Worm (Caenorhabditis elegans) whole organism, L4 larva: ENCODE results near the gene cnc-2.

Source experiments
- F44E2.7 ChIP-seq: fragments of 200-800 bp; sonication (Bioruptor generic); IDR thresholded peaks from 2 replicates; pipeline ENCODE4 v2.1.2; 2022; ENCODE audit warnings: missing genetic modification characterization, missing compliant biosample characterization
- R02D3.7 ChIP-seq: fragments of 150-350 bp; sonication (generic microtip); optimal IDR thresholded peaks from 3 replicates; lab custom pipeline; 2014; ENCODE audit warnings: missing biosample characterization, missing genetic modification characterization
- T20F7.1 ChIP-seq: fragments of 200-800 bp; sonication (Bioruptor generic); optimal IDR thresholded peaks from 2 replicates; lab custom pipeline; 2018; ENCODE audit warnings: mild to moderate bottlenecking, missing genetic modification characterization, missing compliant biosample characterization
- Y105C5A.15 ChIP-seq: fragments of 200-800 bp; sonication (Bioruptor generic); IDR thresholded peaks from 2 replicates; pipeline ENCODE4 v1.3.6; 2022; ENCODE audit warnings: missing genetic modification characterization, missing compliant biosample characterization
- Y48G9A.11 ChIP-seq: fragments of 200-800 bp; sonication (Bioruptor generic); IDR thresholded peaks from 2 replicates; pipeline ENCODE4 v1.3.6; 2022; ENCODE audit warnings: missing genetic modification reagents, missing genetic modification characterization, missing compliant biosample characterization
- Y5F2A.4 ChIP-seq: fragments of 200-800 bp; sonication (Bioruptor generic); optimal IDR thresholded peaks from 2 replicates; lab custom pipeline; 2018; ENCODE audit warnings: mild to moderate bottlenecking, missing genetic modification characterization, missing compliant biosample characterization
- ZK337.2 ChIP-seq: fragments of 200-800 bp; sonication (Bioruptor generic); IDR thresholded peaks from 2 replicates; pipeline ENCODE4 v1.3.6; 2022; ENCODE audit warnings: missing genetic modification reagents, missing genetic modification characterization, missing compliant biosample characterization
- ZK546.5 ChIP-seq, 2 experiments: sonication (generic microtip); optimal IDR thresholded peaks; 2 replicates each; lab custom pipeline; 2017; ENCODE audit warnings: missing biosample characterization in 2 of 2, missing genetic modification characterization in 2 of 2
- aha-1 ChIP-seq: fragments of 150-350 bp; peaks from one replicate; lab custom pipeline; 2014; ENCODE audit warnings: missing biosample characterization, missing genetic modification characterization
- attf-4 ChIP-seq: sonication (generic microtip); optimal IDR thresholded peaks from 3 replicates; lab custom pipeline; 2017; ENCODE audit warnings: missing biosample characterization, missing genetic modification characterization
- ceh-20 ChIP-seq: fragments of 200-800 bp; sonication (Bioruptor generic); IDR thresholded peaks from 2 replicates; pipeline ENCODE4 v1.3.6; 2022; ENCODE audit warnings: missing genetic modification reagents, missing genetic modification characterization, missing compliant biosample characterization
- ceh-28 ChIP-seq: fragments of 150-350 bp; optimal IDR thresholded peaks from 2 replicates; lab custom pipeline; 2014; ENCODE audit warnings: missing biosample characterization, missing genetic modification reagents, missing genetic modification characterization
- ceh-32 ChIP-seq: sonication (generic microtip); optimal IDR thresholded peaks from 2 replicates; lab custom pipeline; 2016; ENCODE audit warnings: mild to moderate bottlenecking, missing genetic modification characterization, missing compliant biosample characterization; ENCODE audit not compliant: poor library complexity
- ces-1 ChIP-seq: fragments of 150-350 bp; sonication (generic microtip); optimal IDR thresholded peaks from 4 replicates; lab custom pipeline; 2014; ENCODE audit warnings: missing biosample characterization, missing genetic modification reagents, missing genetic modification characterization
- daf-8 ChIP-seq: fragments of 200-800 bp; sonication (Bioruptor generic); IDR thresholded peaks from 2 replicates; pipeline ENCODE4 v1.3.6; 2022; ENCODE audit warnings: missing genetic modification characterization, missing compliant biosample characterization
- dmd-6 ChIP-seq: fragments of 200-800 bp; sonication (Bioruptor generic); IDR thresholded peaks from 2 replicates; pipeline ENCODE4 v1.3.6; 2022; ENCODE audit warnings: missing genetic modification reagents, missing genetic modification characterization, missing compliant biosample characterization
- dpl-1 ChIP-seq: fragments of 150-350 bp; optimal IDR thresholded peaks from 2 replicates; lab custom pipeline; 2014; ENCODE audit warnings: missing biosample characterization, missing genetic modification reagents, missing genetic modification characterization
- egl-27 ChIP-seq: sonication (generic microtip); optimal IDR thresholded peaks from 3 replicates; lab custom pipeline; 2017; ENCODE audit warnings: missing biosample characterization, missing genetic modification reagents, missing genetic modification characterization
- fkh-10 ChIP-seq: fragments of 150-350 bp; optimal IDR thresholded peaks from 2 replicates; lab custom pipeline; 2014; ENCODE audit warnings: missing biosample characterization, missing genetic modification reagents, missing genetic modification characterization
- hif-1 ChIP-seq, 2 experiments: sonication (generic microtip); optimal IDR thresholded peaks; 2 replicates each; lab custom pipeline; 2016 to 2017; ENCODE audit warnings: missing compliant biosample characterization in 2 of 2, missing genetic modification characterization in 2 of 2, missing genetic modification reagents in 2 of 2, missing genotype in 2 of 2, mild to moderate bottlenecking in 1 of 2
- hlh-30 ChIP-seq: sonication (generic microtip); optimal IDR thresholded peaks from 2 replicates; lab custom pipeline; 2017; ENCODE audit warnings: antibody characterized with exemption, mild to moderate bottlenecking, missing genetic modification characterization, missing compliant biosample characterization; ENCODE audit not compliant: insufficient read depth
- lin-15B ChIP-seq: fragments of 150-350 bp; sonication (generic microtip); optimal IDR thresholded peaks from 3 replicates; lab custom pipeline; 2014; ENCODE audit warnings: missing biosample characterization, missing genetic modification characterization
- nhr-111 ChIP-seq: fragments of 200-800 bp; sonication (Bioruptor generic); optimal IDR thresholded peaks from 2 replicates; lab custom pipeline; 2018; ENCODE audit warnings: mild to moderate bottlenecking, missing genetic modification characterization, missing compliant biosample characterization
- nhr-25 ChIP-seq: sonication (generic microtip); optimal IDR thresholded peaks from 2 replicates; lab custom pipeline; 2017; ENCODE audit warnings: missing genetic modification characterization, mild to moderate bottlenecking, missing compliant biosample characterization, antibody characterized with exemption, moderate library complexity, borderline replicate concordance; ENCODE audit not compliant: insufficient read depth
- nhr-28 ChIP-seq: fragments of 150-350 bp; optimal IDR thresholded peaks from 2 replicates; lab custom pipeline; 2014; ENCODE audit warnings: missing biosample characterization, missing genetic modification characterization
- nhr-6 ChIP-seq: fragments of 150-350 bp; optimal IDR thresholded peaks from 2 replicates; lab custom pipeline; 2014; ENCODE audit warnings: missing biosample characterization, missing genetic modification characterization
- php-3 ChIP-seq: fragments of 200-800 bp; sonication (Bioruptor generic); IDR thresholded peaks from 2 replicates; pipeline ENCODE4 v1.3.6; 2022; ENCODE audit warnings: missing genetic modification reagents, missing genetic modification characterization, missing compliant biosample characterization
- saeg-2 ChIP-seq: fragments of 200-800 bp; sonication (Bioruptor generic); IDR thresholded peaks from 2 replicates; pipeline ENCODE4 v1.3.6; 2022; ENCODE audit warnings: missing genetic modification reagents, missing genetic modification characterization, missing compliant biosample characterization
- set-16 ChIP-seq: fragments of 200-800 bp; sonication (Bioruptor generic); IDR thresholded peaks from 2 replicates; pipeline ENCODE4 v1.3.6; 2022; ENCODE audit warnings: missing genetic modification reagents, missing genetic modification characterization, missing compliant biosample characterization
- snpc-1.2 ChIP-seq: fragments of 200-800 bp; sonication (Bioruptor generic); IDR thresholded peaks from 2 replicates; pipeline ENCODE4 v1.3.6; 2022; ENCODE audit warnings: missing genetic modification reagents, missing genetic modification characterization, missing compliant biosample characterization
- spr-3 ChIP-seq: fragments of 200-800 bp; sonication (Bioruptor generic); optimal IDR thresholded peaks from 2 replicates; lab custom pipeline; 2018; ENCODE audit warnings: mild to moderate bottlenecking, missing genetic modification characterization, missing compliant biosample characterization
- unc-130 ChIP-seq: sonication (generic microtip); optimal IDR thresholded peaks from 2 replicates; lab custom pipeline; 2016; ENCODE audit warnings: missing genetic modification reagents, missing genetic modification characterization, missing compliant biosample characterization
- unc-62 ChIP-seq, 3 experiments: fragments of 150-350 bp in 1 of 3; sonication (generic microtip); optimal IDR thresholded peaks in 2 of 3; peaks in 1 of 3; 1 replicate in 1 of 3; 2 replicates in 2 of 3; lab custom pipeline; 2014 to 2017; ENCODE audit warnings: missing biosample characterization in 3 of 3, missing genetic modification characterization in 3 of 3, missing genetic modification reagents in 3 of 3, missing genotype in 1 of 3
- vab-7 ChIP-seq: fragments of 200-800 bp; sonication (Bioruptor generic); IDR thresholded peaks from 2 replicates; pipeline ENCODE4 v1.3.6; 2022; ENCODE audit warnings: missing genetic modification reagents, missing genetic modification characterization, missing compliant biosample characterization
- zfp-2 ChIP-seq: sonication (generic microtip); optimal IDR thresholded peaks from 2 replicates; lab custom pipeline; 2016; ENCODE audit warnings: mild to moderate bottlenecking, missing genetic modification characterization, missing compliant biosample characterization
- zfp-3 ChIP-seq: fragments of 200-800 bp; sonication (Bioruptor generic); conservative IDR thresholded peaks from 2 replicates; pipeline ENCODE4 v1.3.6; 2022; ENCODE audit warnings: missing genetic modification reagents, missing genetic modification characterization, missing compliant biosample characterization
- zip-11 ChIP-seq: fragments of 200-800 bp; sonication (Bioruptor generic); IDR thresholded peaks from 2 replicates; pipeline ENCODE4 v1.3.6; 2022; ENCODE audit warnings: missing genetic modification characterization, missing compliant biosample characterization

The cnc-2 gene

DNA sequence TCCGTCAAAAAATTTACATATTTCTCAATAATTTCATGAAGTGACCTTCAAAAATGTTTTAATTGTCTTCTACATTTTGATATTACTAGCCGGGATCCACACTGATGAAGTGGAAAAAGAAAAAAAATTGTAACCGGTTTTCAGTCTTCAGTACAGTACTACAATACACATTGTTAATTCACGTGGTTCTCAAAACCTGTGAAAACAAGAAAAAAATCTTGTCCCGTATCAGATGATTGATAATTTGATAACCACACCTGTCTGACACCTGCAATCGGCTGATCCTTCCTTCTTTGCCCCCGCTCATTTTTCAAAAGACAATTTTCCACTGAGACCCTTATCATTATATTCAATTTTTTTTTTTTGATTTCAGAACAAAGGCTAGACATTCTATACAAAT, 11.2 kb downstream of the cnc-2 start, which contains the start of gene R09B5.11 (continued):
- no peak for TF ChIP-seq Y105C5A.15
- TF ChIP-seq dmd-6 (GFP tag; lab: Robert Waterston, UW): peak; percentile 36
- TF ChIP-seq nhr-6 (tag; lab: Kevin White, UChicago): no peak
- TF ChIP-seq zip-11 (GFP tag; lab: Robert Waterston, UW): no peak
- TF ChIP-seq nhr-25 (tag; lab: Kevin White, UChicago): no peak
- TF ChIP-seq fkh-10: no peak
- TF ChIP-seq aha-1 (tag; lab: Kevin White, UChicago): peak; percentile 11
- TF ChIP-seq, all 104 proteins: peak for 8

DNA sequence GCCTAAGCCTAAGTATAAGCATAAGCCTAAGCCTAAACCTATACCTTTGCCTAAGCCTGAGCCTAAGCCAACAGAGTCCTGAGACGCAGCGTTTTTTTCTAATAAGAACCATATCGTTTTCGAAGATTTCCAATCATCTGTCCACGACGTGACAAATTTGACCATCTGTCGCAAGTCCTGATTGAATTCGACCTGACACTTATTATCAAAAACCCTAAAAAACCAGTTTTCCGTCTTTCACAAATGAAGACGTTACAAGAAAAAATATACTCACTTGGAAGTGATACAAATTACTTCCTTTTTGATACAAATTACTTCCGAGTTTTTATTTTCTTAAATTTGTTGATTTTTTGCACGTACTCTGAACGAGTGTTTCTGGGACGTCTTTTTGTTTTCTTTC, 11.8 kb downstream of the cnc-2 start:
- TF ChIP-seq aha-1 (tag; lab: Kevin White, UChicago): peak; percentile 84
- no peak for TF ChIP-seq zfp-2 (tag; lab: Kevin White, UChicago)
- TF ChIP-seq hlh-30 (tag; lab: Kevin White, UChicago): peak; percentile 6
- no peak for TF ChIP-seq hif-1 (tag; optimal IDR thresholded peaks at IDR 0.05; lab: Kevin White, UChicago)
- no peak for TF ChIP-seq daf-8 (GFP tag; lab: Robert Waterston, UW)
- no peak for TF ChIP-seq zfp-3 (GFP tag; lab: Robert Waterston, UW)
- TF ChIP-seq unc-62 (GFP tag; optimal IDR thresholded peaks at IDR 0.05 in 1 of 2; lab: Kevin White, UChicago): peak in 1 of 2 experiments; percentile 88
- no peak for TF ChIP-seq unc-62 (tag; optimal IDR thresholded peaks at IDR 0.05; lab: Kevin White, UChicago)
- TF ChIP-seq, all 104 proteins: peak for 3

DNA sequence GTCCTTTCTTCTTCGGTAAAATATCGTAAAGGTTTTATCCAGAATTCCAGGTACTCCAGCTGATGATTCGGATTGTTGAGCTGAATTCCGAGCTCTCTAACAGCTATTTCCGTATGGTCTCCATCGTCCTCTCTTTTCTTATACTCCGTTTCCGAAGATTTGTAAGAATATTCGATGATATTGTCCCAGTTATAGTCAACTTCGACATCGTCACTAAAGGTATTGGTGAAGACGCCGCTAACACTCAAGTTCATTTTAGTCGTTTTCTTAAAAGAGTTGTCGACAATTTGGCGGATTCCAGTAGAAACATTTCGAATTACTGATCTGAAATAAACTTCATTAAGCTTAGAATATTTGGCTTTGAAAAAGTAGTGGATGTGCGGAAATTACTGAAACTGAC, 14.9 kb downstream of the cnc-2 start:
- TF ChIP-seq nhr-25 (tag; lab: Kevin White, UChicago) (no peak), lin-15B (tag; lab: Kevin White, UChicago) (no peak), unc-62 (GFP tag; optimal IDR thresholded peaks at IDR 0.05 in 1 of 2; lab: Kevin White, UChicago) (no peak), unc-62 (tag; optimal IDR thresholded peaks at IDR 0.05; lab: Kevin White, UChicago) (no peak), nhr-28 (tag; lab: Kevin White, UChicago) (no peak), ces-1 (GFP tag; lab: Kevin White, UChicago) (no peak), Y48G9A.11 (GFP tag; lab: Robert Waterston, UW) (no peak), T20F7.1 (GFP tag; lab: Kevin White, UChicago) (no peak), ceh-28 (tag; lab: Kevin White, UChicago) (no peak), ZK337.2 (GFP tag; lab: Robert Waterston, UW) (no peak), zfp-3 (GFP tag; lab: Robert Waterston, UW) (no peak), R02D3.7 (tag; lab: Kevin White, UChicago) (no peak), attf-4 (tag; lab: Kevin White, UChicago) (no peak), Y105C5A.15 (no peak), dpl-1 (GFP tag; lab: Kevin White, UChicago) (no peak), php-3 (GFP tag; lab: Robert Waterston, UW) (no peak), dmd-6 (GFP tag; lab: Robert Waterston, UW) (no peak), zip-11 (GFP tag; lab: Robert Waterston, UW) (no peak)

DNA sequence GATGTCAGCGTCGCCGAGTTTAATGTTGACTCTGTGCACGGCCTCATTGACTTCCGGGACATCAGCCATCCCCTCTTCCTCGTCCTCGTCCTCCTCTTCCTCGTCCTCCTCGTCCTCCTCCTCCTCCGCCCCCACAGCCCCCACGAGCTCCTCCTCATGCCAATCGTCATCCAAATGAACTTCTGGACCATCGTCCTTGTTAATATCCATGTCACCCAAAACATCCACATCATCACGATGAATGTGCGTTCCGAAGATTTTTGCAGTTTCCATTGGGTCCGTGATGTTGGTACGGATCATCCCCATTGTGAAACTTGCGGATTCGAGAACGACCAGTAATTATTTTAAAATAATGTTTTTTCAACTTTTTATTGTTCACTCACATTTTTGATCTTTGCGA, 15.6 kb downstream of the cnc-2 start:
- TF ChIP-seq set-16 (GFP tag; lab: Robert Waterston, UW) (peak; percentile 80), aha-1 (tag; lab: Kevin White, UChicago) (peak; percentile 99), spr-3 (GFP tag; lab: Kevin White, UChicago) (no peak)

DNA sequence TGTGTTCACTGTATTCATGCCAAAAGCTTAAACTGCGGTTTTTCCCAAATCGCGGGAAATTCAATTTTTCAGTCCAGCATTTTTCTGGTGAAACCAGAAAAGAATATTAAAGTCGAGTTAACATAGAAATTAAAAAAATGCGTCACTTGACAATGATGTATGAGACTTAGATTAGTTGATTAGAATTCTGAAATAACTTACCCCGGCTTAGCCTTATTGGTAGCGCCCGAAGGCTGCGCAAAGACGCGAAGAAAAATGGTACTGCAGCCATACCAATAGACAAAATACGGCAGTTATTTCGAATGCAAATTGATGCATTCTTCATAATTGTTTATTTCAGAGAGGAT, 16.6 kb downstream of the cnc-2 start:
- TF ChIP-seq ceh-32 (tag; lab: Kevin White, UChicago) (no peak), ZK546.5 (tag; optimal IDR thresholded peaks at IDR 0.05; lab: Kevin White, UChicago) (no peak), F44E2.7 (GFP tag; lab: Robert Waterston, UW) (no peak), snpc-1.2 (GFP tag; lab: Robert Waterston, UW) (no peak), nhr-111 (no peak), Y105C5A.15 (no peak), T20F7.1 (GFP tag; lab: Kevin White, UChicago) (no peak), egl-27 (no peak), attf-4 (tag; lab: Kevin White, UChicago) (no peak), vab-7 (no peak), Y5F2A.4 (GFP tag; lab: Kevin White, UChicago) (no peak), ceh-20 (GFP tag; lab: Robert Waterston, UW) (no peak), saeg-2 (GFP tag; lab: Robert Waterston, UW) (no peak), hif-1 (tag; optimal IDR thresholded peaks at IDR 0.05; lab: Kevin White, UChicago) (no peak), nhr-25 (tag; lab: Kevin White, UChicago) (no peak), unc-130 (GFP tag; lab: Kevin White, UChicago) (no peak)
